Fruit fly (Drosophila melanogaster) whole organism: ENCODE measurements around the gene CG11693.

Source experiments
- CG8478 ChIP-seq: fragments of >200 bp; optimal IDR thresholded peaks from 2 replicates; lab custom pipeline; 2018; ENCODE audit warnings: inconsistent platforms
- Dll ChIP-seq: fragments of >200 bp; optimal IDR thresholded peaks from 2 replicates; lab custom pipeline; 2017
- EcR ChIP-seq, 2 experiments: fragments of >200 bp; optimal IDR thresholded peaks; 2 replicates each; lab custom pipeline; 2017; ENCODE audit warnings: missing biosample characterization in 2 of 2, missing genetic modification characterization in 2 of 2, missing genetic modification reagents in 2 of 2
- pan ChIP-seq: fragments of >200 bp; optimal IDR thresholded peaks from 2 replicates; lab custom pipeline; 2017

- TF ChIP-seq Dll (lab: Kevin White, UChicago) = no peak
- no peak for TF ChIP-seq pan
- TF ChIP-seq EcR (GFP tag; optimal IDR thresholded peaks at IDR 0.05; lab: Kevin White, UChicago) = no peak
- no peak for TF ChIP-seq CG8478 (lab: Kevin White, UChicago)
Measured at dm6 chr3R:8305110-8305509, 5.5 kb downstream of the CG11693 start, which contains the start of gene Sgt1.
